Worm (Caenorhabditis elegans) whole organism, young adult: ENCODE results near the gene dct-16.

Experiments used
- B0261.1 ChIP-seq: sonication (generic microtip); optimal IDR thresholded peaks from 2 replicates; lab custom pipeline; 2016; ENCODE audit warnings: mild to moderate bottlenecking, missing genetic modification characterization, moderate library complexity, missing compliant biosample characterization
- F22D6.2 ChIP-seq: sonication (generic microtip); optimal IDR thresholded peaks from 2 replicates; lab custom pipeline; 2016; ENCODE audit warnings: mild to moderate bottlenecking, missing genetic modification characterization, missing compliant biosample characterization
- F33H1.4 ChIP-seq: fragments of 200-800 bp; sonication (Bioruptor generic); IDR thresholded peaks from 2 replicates; pipeline ENCODE4 v1.3.6; 2022; ENCODE audit warnings: missing genetic modification reagents, missing genetic modification characterization, missing compliant biosample characterization
- F37B4.10 ChIP-seq: fragments of 200-800 bp; sonication (Bioruptor generic); IDR thresholded peaks from 2 replicates; pipeline ENCODE4 v1.3.6; 2022; ENCODE audit warnings: missing genetic modification characterization, missing compliant biosample characterization
- F57C9.4 ChIP-seq: sonication (generic microtip); optimal IDR thresholded peaks from 2 replicates; lab custom pipeline; 2017; ENCODE audit warnings: mild to moderate bottlenecking, missing genetic modification characterization, missing compliant biosample characterization
- Y53G8AR.9 ChIP-seq: fragments of 200-800 bp; sonication (Bioruptor generic); conservative IDR thresholded peaks from 2 replicates; pipeline ENCODE4 v1.3.6; 2022; ENCODE audit warnings: missing genetic modification reagents, missing genetic modification characterization, missing compliant biosample characterization
- akir-1 ChIP-seq: fragments of 200-800 bp; sonication (Bioruptor generic); optimal IDR thresholded peaks from 2 replicates; lab custom pipeline; 2018; ENCODE audit warnings: mild to moderate bottlenecking, missing genetic modification characterization, moderate library complexity, missing compliant biosample characterization
- athp-1 ChIP-seq: sonication (generic microtip); optimal IDR thresholded peaks from 2 replicates; lab custom pipeline; 2017; ENCODE audit warnings: mild to moderate bottlenecking, missing genetic modification characterization, missing compliant biosample characterization
- attf-3 ChIP-seq: fragments of 200-800 bp; sonication (Bioruptor generic); conservative IDR thresholded peaks from 2 replicates; pipeline ENCODE4 v1.3.6; 2022; ENCODE audit warnings: missing genetic modification reagents, missing genetic modification characterization, missing compliant biosample characterization
- cebp-1 ChIP-seq, 2 experiments: fragments of 200-800 bp in 1 of 2; sonication (Bioruptor generic) in 1 of 2; sonication (generic microtip) in 1 of 2; IDR thresholded peaks in 1 of 2; optimal IDR thresholded peaks in 1 of 2; 2 replicates each; pipeline versions ENCODE4 v1.3.6 to Lab custom; 2017 to 2022; ENCODE audit warnings: missing compliant biosample characterization in 2 of 2, missing genetic modification characterization in 2 of 2, mild to moderate bottlenecking in 1 of 2, missing genetic modification reagents in 1 of 2, moderate library complexity in 1 of 2
- ceh-100 ChIP-seq: fragments of 200-800 bp; sonication (Bioruptor generic); IDR thresholded peaks from 2 replicates; pipeline ENCODE4 v1.3.6; 2022; ENCODE audit warnings: missing genetic modification reagents, missing genetic modification characterization, missing compliant biosample characterization
- ceh-40 ChIP-seq: fragments of 200-800 bp; sonication (Bioruptor generic); IDR thresholded peaks from 2 replicates; pipeline ENCODE4 v1.3.6; 2022; ENCODE audit warnings: missing genetic modification characterization, missing compliant biosample characterization
- ceh-58 ChIP-seq: fragments of 200-800 bp; sonication (Bioruptor generic); IDR thresholded peaks from 2 replicates; pipeline ENCODE4 v1.3.6; 2022; ENCODE audit warnings: missing genetic modification characterization, missing compliant biosample characterization
- dpl-1 ChIP-seq: fragments of 150-350 bp; optimal IDR thresholded peaks from 2 replicates; lab custom pipeline; 2014; ENCODE audit warnings: missing biosample characterization, missing genetic modification reagents, missing genetic modification characterization
- ekl-4 ChIP-seq: fragments of 200-800 bp; sonication (Bioruptor generic); IDR thresholded peaks from 2 replicates; pipeline ENCODE4 v1.3.6; 2022; ENCODE audit warnings: missing genetic modification reagents, missing genetic modification characterization, missing compliant biosample characterization
- gei-17 ChIP-seq: fragments of 200-800 bp; sonication (Bioruptor generic); optimal IDR thresholded peaks from 2 replicates; lab custom pipeline; 2018; ENCODE audit warnings: mild to moderate bottlenecking, missing genetic modification characterization, missing compliant biosample characterization
- hlh-26 ChIP-seq: fragments of 200-800 bp; sonication (Bioruptor generic); conservative IDR thresholded peaks from 2 replicates; pipeline ENCODE4 v1.3.6; 2022; ENCODE audit warnings: missing genetic modification reagents, missing genetic modification characterization, missing compliant biosample characterization
- hmg-1.2 ChIP-seq: fragments of 200-800 bp; sonication (Bioruptor generic); IDR thresholded peaks from 2 replicates; pipeline ENCODE4 v1.3.6; 2022; ENCODE audit warnings: missing genetic modification reagents, missing genetic modification characterization, missing compliant biosample characterization
- lag-1 ChIP-seq: fragments of 200-800 bp; sonication (Bioruptor generic); IDR thresholded peaks from 2 replicates; pipeline ENCODE4 v1.3.6; 2022; ENCODE audit warnings: missing genetic modification reagents, missing genetic modification characterization, missing compliant biosample characterization
- let-526 ChIP-seq: fragments of 200-800 bp; sonication (Bioruptor generic); IDR thresholded peaks from 2 replicates; pipeline ENCODE4 v1.3.6; 2022; ENCODE audit warnings: missing genetic modification reagents, missing genetic modification characterization, missing compliant biosample characterization
- let-607 ChIP-seq, 2 experiments: fragments of 200-800 bp in 1 of 2; sonication (Bioruptor generic) in 1 of 2; sonication (generic microtip) in 1 of 2; optimal IDR thresholded peaks; 2 replicates each; lab custom pipeline; 2016 to 2018; ENCODE audit warnings: mild to moderate bottlenecking in 2 of 2, missing compliant biosample characterization in 2 of 2, missing genetic modification characterization in 2 of 2, moderate library complexity in 2 of 2, missing genotype in 1 of 2
- lin-35 ChIP-seq, 3 experiments: fragments of 150-350 bp in 2 of 3; sonication (generic microtip) in 1 of 3; optimal IDR thresholded peaks; 2 replicates each; lab custom pipeline; 2014 to 2018; ENCODE audit warnings: missing biosample characterization in 3 of 3, missing genetic modification characterization in 3 of 3, missing genetic modification reagents in 3 of 3
- lin-40 ChIP-seq: sonication (generic microtip); optimal IDR thresholded peaks from 2 replicates; lab custom pipeline; 2016; ENCODE audit warnings: missing genetic modification characterization, mild to moderate bottlenecking, missing compliant biosample characterization, missing genotype, missing genetic modification reagents
- madf-10 ChIP-seq: sonication (generic microtip); optimal IDR thresholded peaks from 2 replicates; lab custom pipeline; 2016; ENCODE audit warnings: mild to moderate bottlenecking, missing genetic modification characterization, missing compliant biosample characterization
- nfya-1 ChIP-seq: sonication (generic microtip); optimal IDR thresholded peaks from 2 replicates; lab custom pipeline; 2017; ENCODE audit warnings: antibody characterized with exemption, missing compliant biosample characterization, missing genetic modification characterization, borderline replicate concordance; ENCODE audit not compliant: insufficient read depth
- pbrm-1 ChIP-seq: fragments of 200-800 bp; sonication (Bioruptor generic); IDR thresholded peaks from 2 replicates; pipeline ENCODE4 v1.3.6; 2022; ENCODE audit warnings: missing genetic modification reagents, missing genetic modification characterization, missing compliant biosample characterization
- sdz-38 ChIP-seq: sonication (generic microtip); optimal IDR thresholded peaks from 2 replicates; lab custom pipeline; 2016; ENCODE audit warnings: missing genotype, missing genetic modification characterization, missing compliant biosample characterization
- zfh-2 ChIP-seq: fragments of 200-800 bp; sonication (Bioruptor generic); conservative IDR thresholded peaks from 2 replicates; pipeline ENCODE4 v1.3.6; 2022; ENCODE audit warnings: missing genetic modification reagents, missing genetic modification characterization, missing compliant biosample characterization
- ztf-22 ChIP-seq: fragments of 200-800 bp; sonication (Bioruptor generic); optimal IDR thresholded peaks from 2 replicates; lab custom pipeline; 2018; ENCODE audit warnings: mild to moderate bottlenecking, missing genetic modification characterization, moderate library complexity, missing compliant biosample characterization
- ztf-26 ChIP-seq: sonication (generic microtip); optimal IDR thresholded peaks from 2 replicates; lab custom pipeline; 2017; ENCODE audit warnings: missing genetic modification characterization, missing compliant biosample characterization

The dct-16 gene

DNA sequence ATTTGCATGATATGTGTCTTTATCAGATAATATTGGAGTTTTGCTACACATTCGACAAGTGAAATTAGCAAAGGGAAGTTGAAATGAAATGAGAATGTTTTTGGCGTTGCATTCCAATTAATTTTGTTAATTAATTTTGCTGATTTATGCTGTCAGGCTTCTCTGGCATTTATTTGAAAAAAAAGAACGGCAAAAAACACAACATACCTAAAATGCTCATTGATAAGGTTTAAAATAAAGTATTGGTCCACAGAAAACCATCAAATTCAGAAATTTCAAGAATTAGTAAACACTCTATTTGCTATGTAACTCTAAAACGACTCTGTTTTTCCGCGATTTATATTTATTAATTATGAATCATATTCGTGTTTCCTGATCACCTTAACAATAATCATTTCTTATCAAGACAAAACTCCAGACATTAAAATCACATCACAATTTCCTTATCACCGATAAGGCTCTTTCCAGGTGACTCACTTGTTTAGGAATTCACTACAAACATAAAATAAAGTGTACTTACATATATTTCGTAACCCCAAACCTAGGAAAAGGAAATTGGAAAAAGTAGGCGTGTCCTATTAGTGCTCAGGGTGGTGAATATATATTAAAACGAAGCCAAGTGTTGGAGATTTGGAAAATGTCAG is 27.1 kb upstream of the dct-16 start, which contains the start of the genes srh-166 and Y38H6C.24:
Gene srh-166, minus strand, starts transcription at position 51 of the 644 bp plus-strand sequence.
Gene Y38H6C.24, plus strand, starts transcription at position 620 of the 644 bp plus-strand sequence.
- TF ChIP-seq cebp-1 (GFP tag; IDR thresholded peaks at IDR 0.05; lab: Robert Waterston, UW) (peak; percentile 36; the same call in 1 of the 2 replicates), cebp-1 (tag; optimal IDR thresholded peaks at IDR 0.05; lab: Kevin White, UChicago) (peak; percentile 70), sdz-38 (tag; lab: Kevin White, UChicago) (no peak), zfh-2 (no peak), pbrm-1 (GFP tag; lab: Robert Waterston, UW) (no peak), athp-1 (tag; lab: Kevin White, UChicago) (no peak)

DNA sequence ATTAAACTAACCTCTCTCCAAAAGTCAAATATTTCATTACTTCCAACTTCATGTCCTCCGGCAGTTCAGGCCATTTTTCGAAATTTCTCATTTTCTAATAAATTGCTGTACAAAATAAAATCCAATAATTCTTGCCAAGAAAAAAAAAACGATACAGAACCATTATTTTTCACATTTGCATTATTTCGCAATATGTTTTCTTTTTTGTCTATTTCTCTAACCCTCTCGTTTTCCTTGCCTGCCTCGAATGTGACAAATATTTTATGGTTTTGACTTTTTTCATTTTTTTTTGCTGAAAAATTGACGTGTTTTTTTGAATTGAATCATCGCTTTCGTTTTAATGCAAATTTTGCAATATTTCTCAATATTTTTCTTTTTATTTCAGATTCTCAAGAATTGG is 23.4 kb upstream of the dct-16 start, which contains the start of the genes Y38H6C.9 and fbxa-150:
Gene Y38H6C.9, minus strand, starts transcription at position 52 of the 400 bp plus-strand sequence.
Gene fbxa-150, plus strand, starts transcription at position 380 of the 400 bp plus-strand sequence.
- no peak for TF ChIP-seq lin-40 (tag; lab: Kevin White, UChicago)
- no peak for TF ChIP-seq pbrm-1 (GFP tag; lab: Robert Waterston, UW)
- no peak for TF ChIP-seq ekl-4 (GFP tag; lab: Robert Waterston, UW)
- no peak for TF ChIP-seq lag-1
- no peak for TF ChIP-seq dpl-1
- TF ChIP-seq cebp-1 (GFP tag; IDR thresholded peaks at IDR 0.05; lab: Robert Waterston, UW) = peak; percentile 92
- TF ChIP-seq cebp-1 (tag; optimal IDR thresholded peaks at IDR 0.05; lab: Kevin White, UChicago) = peak; percentile 99
- TF ChIP-seq ztf-26 (tag; lab: Kevin White, UChicago) = no peak
- TF ChIP-seq ztf-22 (GFP tag; lab: Kevin White, UChicago) = no peak
- no peak for TF ChIP-seq F22D6.2
- no peak for TF ChIP-seq B0261.1 (tag; lab: Kevin White, UChicago)
- TF ChIP-seq F33H1.4 (GFP tag; lab: Robert Waterston, UW) = no peak
- peak; percentile 77; the same call in 1 of the 2 replicates for TF ChIP-seq hmg-1.2 (GFP tag; lab: Robert Waterston, UW)
- no peak for TF ChIP-seq F37B4.10 (GFP tag; lab: Robert Waterston, UW)
- TF ChIP-seq ceh-100 (GFP tag; lab: Robert Waterston, UW) = no peak
- TF ChIP-seq, all 124 proteins: peak for 2

DNA sequence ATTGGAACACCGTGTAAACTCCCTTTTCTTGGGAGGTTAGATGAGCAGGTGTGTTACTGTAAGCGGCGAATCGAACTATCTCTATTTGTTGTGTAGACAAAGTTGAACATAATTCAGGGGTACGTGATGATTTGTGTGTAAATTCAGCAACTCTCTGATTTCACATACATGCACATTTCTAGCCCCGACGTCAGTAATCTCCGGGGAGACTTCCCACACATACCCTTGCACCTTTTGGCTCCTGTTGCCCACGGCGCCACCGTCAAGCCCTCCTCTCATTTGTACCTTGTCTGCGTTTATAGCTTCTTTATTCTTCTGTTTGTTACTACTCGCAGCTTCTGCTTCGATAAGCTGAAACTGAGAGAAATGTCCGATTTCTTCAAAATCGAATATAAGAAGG is 20.1 kb upstream of the dct-16 start, which contains the start of gene Y38H6C.25:
Gene Y38H6C.25, plus strand, starts transcription at position 301 of the 400 bp plus-strand sequence.
- TF ChIP-seq akir-1 (GFP tag; lab: Kevin White, UChicago) = no peak
- no peak for TF ChIP-seq Y53G8AR.9 (GFP tag; lab: Robert Waterston, UW)
- no peak for TF ChIP-seq let-607 (tag; optimal IDR thresholded peaks at IDR 0.05; lab: Kevin White, UChicago)
- TF ChIP-seq gei-17 (GFP tag; lab: Kevin White, UChicago) = no peak
- no peak for TF ChIP-seq let-526 (GFP tag; lab: Robert Waterston, UW)
- no peak for TF ChIP-seq lin-35 (GFP tag; optimal IDR thresholded peaks at IDR 0.05; lab: Kevin White, UChicago)
- TF ChIP-seq ceh-58 (GFP tag; lab: Robert Waterston, UW) = no peak
- no peak for TF ChIP-seq attf-3 (GFP tag; lab: Robert Waterston, UW)
- no peak for TF ChIP-seq hlh-26 (GFP tag; lab: Robert Waterston, UW)
- no peak for TF ChIP-seq sdz-38 (tag; lab: Kevin White, UChicago)
- TF ChIP-seq nfya-1 (tag; lab: Kevin White, UChicago) = no peak

DNA sequence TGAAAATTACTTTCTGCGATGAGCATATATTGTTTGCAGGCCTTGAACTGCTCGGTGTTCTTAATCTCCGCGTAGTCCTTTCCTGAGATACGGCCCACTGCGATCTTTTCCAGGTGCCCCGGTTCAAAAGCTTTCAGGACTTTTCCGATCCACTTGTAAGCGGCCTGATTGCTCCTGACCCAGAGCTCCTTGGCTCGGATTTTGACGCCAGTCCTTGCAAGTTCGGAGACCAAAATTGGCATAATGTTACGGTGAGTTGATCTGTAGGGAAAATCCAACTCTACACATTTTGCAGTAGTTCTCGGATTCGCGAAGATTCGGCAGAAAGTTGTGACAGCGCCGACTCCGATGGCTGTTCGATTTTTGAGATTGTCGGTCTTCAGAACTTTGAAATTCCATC is 18.1 kb upstream of the dct-16 start:
- TF ChIP-seq lag-1 (no peak), F57C9.4 (tag; lab: Kevin White, UChicago) (no peak), madf-10 (tag; lab: Kevin White, UChicago) (no peak), zfh-2 (peak; percentile 36; the same call in 1 of the 2 replicates), Y53G8AR.9 (GFP tag; lab: Robert Waterston, UW) (no peak), ceh-40 (GFP tag; lab: Robert Waterston, UW) (no peak), sdz-38 (tag; lab: Kevin White, UChicago) (no peak)
